Fruit fly (Drosophila melanogaster) whole organism, embryonic: ENCODE measurements around the gene Tlk.

Experiments used
- Abd-B ChIP-seq: fragments of 200-800 bp; sonication (Bioruptor generic); optimal IDR thresholded peaks from 2 replicates; lab custom pipeline; 2018; ENCODE audit warnings: missing biosample characterization, mild to moderate bottlenecking, missing genetic modification characterization, moderate library complexity
- Blimp-1 ChIP-seq: fragments of 200-800 bp; sonication (Bioruptor generic); optimal IDR thresholded peaks from 3 replicates; lab custom pipeline; 2018; ENCODE audit warnings: missing biosample characterization, missing genetic modification characterization, mild to moderate bottlenecking, moderate library complexity, missing genetic modification reagents
- CG10321 ChIP-seq: fragments of 200-800 bp; sonication (Bioruptor generic); IDR thresholded peaks from 2 replicates; pipeline ENCODE4 v1.3.6; 2022; ENCODE audit warnings: missing biosample characterization, missing genetic modification characterization
- CG10543 ChIP-seq: fragments of 200-800 bp; sonication (Bioruptor generic); optimal IDR thresholded peaks from 3 replicates; lab custom pipeline; 2017; ENCODE audit warnings: missing biosample characterization, mild to moderate bottlenecking, missing genetic modification characterization, moderate library complexity
- CG13894 ChIP-seq: fragments of 200-800 bp; sonication (Bioruptor generic); optimal IDR thresholded peaks from 3 replicates; lab custom pipeline; 2018; ENCODE audit warnings: missing biosample characterization, mild to moderate bottlenecking, missing genetic modification characterization, moderate library complexity
- CG17328 ChIP-seq: fragments of 200-800 bp; sonication (Bioruptor generic); IDR thresholded peaks from 2 replicates; pipeline ENCODE4 v1.3.6; 2022; ENCODE audit warnings: missing biosample characterization, missing genetic modification characterization
- CG3847 ChIP-seq: fragments of 200-800 bp; sonication (Bioruptor generic); IDR thresholded peaks from 2 replicates; pipeline ENCODE4 v1.3.6; 2022; ENCODE audit warnings: missing biosample characterization, missing genetic modification characterization
- CG6254 ChIP-seq: fragments of 200-800 bp; sonication (Bioruptor generic); optimal IDR thresholded peaks from 3 replicates; lab custom pipeline; 2017; ENCODE audit warnings: mild to moderate bottlenecking, missing biosample characterization, missing genetic modification reagents, missing genetic modification characterization
- CG6272 ChIP-seq: fragments of 200-800 bp; sonication (Bioruptor generic); IDR thresholded peaks from 2 replicates; pipeline ENCODE4 v1.3.6; 2022; ENCODE audit warnings: missing biosample characterization, missing genetic modification characterization
- CG9215 ChIP-seq: fragments of 200-800 bp; sonication (Bioruptor generic); IDR thresholded peaks from 2 replicates; pipeline ENCODE4 v1.3.6; 2022; ENCODE audit warnings: missing biosample characterization, missing genetic modification characterization
- Ets65A ChIP-seq: fragments of 200-800 bp; sonication (Bioruptor generic); peaks from one replicate; lab custom pipeline; 2016; ENCODE audit warnings: missing biosample characterization, missing genetic modification characterization
- HHEX ChIP-seq: fragments of 200-800 bp; sonication (Bioruptor generic); optimal IDR thresholded peaks from 3 replicates; lab custom pipeline; 2017; ENCODE audit warnings: missing biosample characterization, mild to moderate bottlenecking, missing genetic modification characterization, missing genetic modification reagents
- HmgZ ChIP-seq: fragments of 200-800 bp; sonication (Bioruptor generic); optimal IDR thresholded peaks from 2 replicates; lab custom pipeline; 2018; ENCODE audit warnings: missing biosample characterization, mild to moderate bottlenecking, missing genetic modification characterization
- Med ChIP-seq: fragments of 200-800 bp; sonication (Bioruptor generic); peaks from one replicate; lab custom pipeline; 2016; ENCODE audit warnings: missing biosample characterization, missing genetic modification characterization, mild to moderate bottlenecking, inconsistent platforms, moderate library complexity
- NFAT ChIP-seq: fragments of 200-800 bp; sonication (Bioruptor generic); IDR thresholded peaks from 2 replicates; pipeline ENCODE4 v1.3.6; 2022; ENCODE audit warnings: missing biosample characterization, missing genetic modification characterization
- Neu2 ChIP-seq: fragments of 200-800 bp; sonication (Bioruptor generic); optimal IDR thresholded peaks from 3 replicates; lab custom pipeline; 2016; ENCODE audit warnings: missing biosample characterization, missing genetic modification characterization, borderline replicate concordance
- Pdp1 ChIP-seq, 2 experiments: fragments of 200-800 bp; sonication (Bioruptor generic); optimal IDR thresholded peaks; 3 replicates each; lab custom pipeline; 2016; ENCODE audit warnings: missing biosample characterization in 2 of 2, missing genetic modification characterization in 2 of 2, mild to moderate bottlenecking in 1 of 2, moderate library complexity in 1 of 2
- Rfx ChIP-seq: fragments of 200-800 bp; sonication (Bioruptor generic); IDR thresholded peaks from 2 replicates; pipeline ENCODE4 v1.3.6; 2022; ENCODE audit warnings: missing biosample characterization, missing genetic modification characterization
- Rx ChIP-seq: fragments of 200-800 bp; sonication (Bioruptor generic); IDR thresholded peaks from 2 replicates; pipeline ENCODE4 v1.3.6; 2022; ENCODE audit warnings: missing biosample characterization, missing genetic modification characterization
- Side ChIP-seq: fragments of 200-800 bp; sonication (Bioruptor generic); optimal IDR thresholded peaks from 2 replicates; lab custom pipeline; 2016; ENCODE audit warnings: missing biosample characterization, missing genetic modification characterization
- Vsx1 ChIP-seq: fragments of 200-800 bp; sonication (Bioruptor generic); optimal IDR thresholded peaks from 2 replicates; lab custom pipeline; 2017; ENCODE audit warnings: missing biosample characterization, mild to moderate bottlenecking, missing genetic modification characterization, missing genetic modification reagents
- bowl ChIP-seq: fragments of 200-800 bp; sonication (Bioruptor generic); IDR thresholded peaks from 2 replicates; pipeline ENCODE4 v1.3.6; 2022; ENCODE audit warnings: missing biosample characterization, missing genetic modification characterization
- btn ChIP-seq: fragments of 200-800 bp; sonication (Bioruptor generic); optimal IDR thresholded peaks from 2 replicates; lab custom pipeline; 2016; ENCODE audit warnings: missing biosample characterization, missing genetic modification characterization
- crp ChIP-seq, 2 experiments: fragments of 200-800 bp; sonication (Bioruptor generic); optimal IDR thresholded peaks; 2 replicates in 1 of 2; 3 replicates in 1 of 2; lab custom pipeline; 2017; ENCODE audit warnings: missing biosample characterization in 2 of 2, missing genetic modification characterization in 2 of 2, mild to moderate bottlenecking in 1 of 2, moderate library complexity in 1 of 2
- dpn ChIP-seq, 2 experiments: fragments of 200-800 bp; sonication (Bioruptor generic); optimal IDR thresholded peaks; 3 replicates each; lab custom pipeline; 2016; ENCODE audit warnings: missing biosample characterization in 2 of 2, missing genetic modification characterization in 2 of 2
- dysf ChIP-seq: fragments of 200-800 bp; sonication (Bioruptor generic); IDR thresholded peaks from 3 replicates; pipeline ENCODE4 v1.3.6; 2022; ENCODE audit warnings: missing biosample characterization, missing genetic modification characterization
- emc ChIP-seq: fragments of 200-800 bp; sonication (Bioruptor generic); optimal IDR thresholded peaks from 2 replicates; lab custom pipeline; 2016; ENCODE audit warnings: missing biosample characterization, missing genetic modification characterization
- esg ChIP-seq: fragments of 200-800 bp; sonication (Bioruptor generic); conservative IDR thresholded peaks from 2 replicates; pipeline ENCODE4 v1.3.6; 2022; ENCODE audit warnings: missing biosample characterization, missing genetic modification characterization
- exex ChIP-seq: fragments of 200-800 bp; sonication (Bioruptor generic); optimal IDR thresholded peaks from 4 replicates; lab custom pipeline; 2018; ENCODE audit warnings: missing biosample characterization, mild to moderate bottlenecking, missing genetic modification characterization, moderate library complexity
- gem ChIP-seq: fragments of 200-800 bp; sonication (Bioruptor generic); optimal IDR thresholded peaks from 2 replicates; lab custom pipeline; 2019; ENCODE audit warnings: missing biosample characterization, mild to moderate bottlenecking, missing genetic modification characterization, moderate library complexity
- grau ChIP-seq: fragments of 200-800 bp; optimal IDR thresholded peaks from 3 replicates; lab custom pipeline; 2019; ENCODE audit warnings: missing biosample characterization, mild to moderate bottlenecking, missing genetic modification characterization, moderate library complexity
- gsb-n ChIP-seq: fragments of 200-800 bp; sonication (Bioruptor generic); optimal IDR thresholded peaks from 3 replicates; lab custom pipeline; 2018; ENCODE audit warnings: missing biosample characterization, mild to moderate bottlenecking, missing genetic modification characterization
- jing ChIP-seq: fragments of 200-800 bp; sonication (Bioruptor generic); optimal IDR thresholded peaks from 2 replicates; lab custom pipeline; 2018; ENCODE audit warnings: missing biosample characterization, mild to moderate bottlenecking, missing genetic modification characterization
- knrl ChIP-seq: fragments of 200-800 bp; sonication (Bioruptor generic); IDR thresholded peaks from 3 replicates; pipeline ENCODE4 v1.3.6; 2022; ENCODE audit warnings: missing biosample characterization, missing genetic modification characterization; ENCODE audit not compliant: partially characterized antibody
- lilli ChIP-seq: fragments of 200-800 bp; sonication (Bioruptor generic); optimal IDR thresholded peaks from 3 replicates; lab custom pipeline; 2016; ENCODE audit warnings: missing biosample characterization, missing genetic modification characterization
- lmd ChIP-seq: fragments of 200-800 bp; sonication (Bioruptor generic); IDR thresholded peaks from 2 replicates; pipeline ENCODE4 v1.3.6; 2022; ENCODE audit warnings: missing biosample characterization, missing genetic modification characterization
- nerfin-1 ChIP-seq: fragments of 200-800 bp; sonication (Bioruptor generic); optimal IDR thresholded peaks from 3 replicates; lab custom pipeline; 2019; ENCODE audit warnings: missing biosample characterization, mild to moderate bottlenecking, missing genetic modification characterization, moderate library complexity
- pan ChIP-seq, 4 experiments: fragments of >200 bp in 3 of 4; fragments of 200-800 bp in 1 of 4; sonication (Bioruptor generic) in 1 of 4; optimal IDR thresholded peaks in 3 of 4; IDR thresholded peaks in 1 of 4; 2 replicates each; pipeline versions ENCODE4 v1.3.6 to Lab custom; 2017 to 2022; ENCODE audit warnings: missing biosample characterization in 2 of 4, missing genetic modification characterization in 2 of 4, mixed read lengths in 1 of 4
- run ChIP-seq: fragments of 200-800 bp; sonication (Bioruptor generic); optimal IDR thresholded peaks from 3 replicates; lab custom pipeline; 2018; ENCODE audit warnings: missing biosample characterization, mild to moderate bottlenecking, missing genetic modification characterization
- sc ChIP-seq, 3 experiments: fragments of >200 bp in 2 of 3; fragments of 200-800 bp in 1 of 3; sonication (Bioruptor generic) in 1 of 3; optimal IDR thresholded peaks; 2 replicates in 2 of 3; 3 replicates in 1 of 3; lab custom pipeline; 2017; ENCODE audit warnings: mild to moderate bottlenecking in 1 of 3, missing biosample characterization in 1 of 3, missing genetic modification characterization in 1 of 3, missing genetic modification reagents in 1 of 3
- sd ChIP-seq: fragments of 200-800 bp; sonication (Bioruptor generic); optimal IDR thresholded peaks from 3 replicates; lab custom pipeline; 2018; ENCODE audit warnings: missing biosample characterization, mild to moderate bottlenecking, missing genetic modification characterization, moderate library complexity
- shn ChIP-seq: fragments of 200-800 bp; sonication (Bioruptor generic); optimal IDR thresholded peaks from 3 replicates; lab custom pipeline; 2016; ENCODE audit warnings: missing biosample characterization, missing genetic modification characterization
- so ChIP-seq: fragments of 200-800 bp; sonication (Bioruptor generic); IDR thresholded peaks from 3 replicates; pipeline ENCODE4 v1.3.6; 2022; ENCODE audit warnings: missing biosample characterization, missing genetic modification characterization
- tgo ChIP-seq: fragments of 200-800 bp; sonication (Bioruptor generic); IDR thresholded peaks from 3 replicates; pipeline ENCODE4 v1.3.6; 2022; ENCODE audit warnings: missing biosample characterization, missing genetic modification characterization
- toy ChIP-seq: fragments of 200-800 bp; sonication (Bioruptor generic); IDR thresholded peaks from 2 replicates; pipeline ENCODE4 v1.3.6; 2022; ENCODE audit warnings: missing biosample characterization, missing genetic modification characterization
- trem ChIP-seq: fragments of 200-800 bp; optimal IDR thresholded peaks from 3 replicates; lab custom pipeline; 2019; ENCODE audit warnings: missing biosample characterization, mild to moderate bottlenecking, missing genetic modification characterization, moderate library complexity
- trh ChIP-seq: fragments of 200-800 bp; sonication (Bioruptor generic); optimal IDR thresholded peaks from 2 replicates; lab custom pipeline; 2016; ENCODE audit warnings: missing biosample characterization, missing genetic modification characterization
- yki ChIP-seq: fragments of >200 bp; optimal IDR thresholded peaks from 3 replicates; lab custom pipeline; 2018
- zf30C ChIP-seq: fragments of 200-800 bp; sonication (Bioruptor generic); optimal IDR thresholded peaks from 3 replicates; lab custom pipeline; 2018; ENCODE audit warnings: missing biosample characterization, mild to moderate bottlenecking, missing genetic modification characterization

Tlk gene

dm6 chrX:3677847-3678411 lies 41.9 kb upstream of the Tlk start (continued):
- TF ChIP-seq so (GFP tag; lab: Robert Waterston, UW) (peak; percentile 74; the same call in 2 of the 3 replicates), Pdp1 (GFP tag; optimal IDR thresholded peaks at IDR 0.05; lab: Kevin White, UChicago) (peak in 1 of 2 experiments; percentile 79), shn (no peak), Neu2 (GFP tag; lab: Kevin White, UChicago) (no peak), Rfx (peak; percentile 57; the same call in 1 of the 2 replicates), esg (GFP tag; lab: Robert Waterston, UW) (peak; percentile 75), pan (optimal IDR thresholded peaks at IDR 0.05; lab: Kevin White, UChicago) (no peak), pan (GFP tag; optimal IDR thresholded peaks at IDR 0.05 in 1 of 2, IDR thresholded peaks at IDR 0.05 in 1 of 2) (peak in 1 of 2 experiments; percentile 66), CG9215 (GFP tag; lab: Robert Waterston, UW) (peak; percentile 58), btn (GFP tag; lab: Kevin White, UChicago) (peak; percentile 7), CG17328 (GFP tag; lab: Robert Waterston, UW) (peak; percentile 54), HHEX (peak; percentile 84), CG3847 (GFP tag; lab: Robert Waterston, UW) (peak; percentile 52), CG6254 (GFP tag; lab: Kevin White, UChicago) (peak; percentile 78), crp (GFP tag; optimal IDR thresholded peaks at IDR 0.05; lab: Kevin White, UChicago) (peak in 1 of 2 experiments; percentile 31), Ets65A (GFP tag; lab: Kevin White, UChicago) (peak; percentile 94), jing (GFP tag; lab: Kevin White, UChicago) (peak; percentile 59), tgo (GFP tag; lab: Robert Waterston, UW) (peak; percentile 79), run (tag; lab: Kevin White, UChicago) (peak; percentile 68), gsb-n (tag; lab: Kevin White, UChicago) (peak; percentile 88), yki (lab: Kevin White, UChicago) (peak; percentile 76), CG10321 (GFP tag; lab: Robert Waterston, UW) (no peak), Vsx1 (GFP tag; lab: Kevin White, UChicago) (peak; percentile 60), Med (GFP tag; lab: Kevin White, UChicago) (peak; percentile 54), grau (tag; lab: Kevin White, UChicago) (peak; percentile 89), Abd-B (GFP tag; lab: Kevin White, UChicago) (peak; percentile 84), gem (tag; lab: Kevin White, UChicago) (peak; percentile 94), CG13894 (peak; percentile 56), trh (peak; percentile 3), Rx (GFP tag; lab: Robert Waterston, UW) (no peak; the same call in 1 of the 2 replicates), lmd (GFP tag; lab: Robert Waterston, UW) (peak; percentile 78), CG10543 (GFP tag; lab: Kevin White, UChicago) (peak; percentile 78), sd (tag; lab: Kevin White, UChicago) (peak; percentile 58), CG6272 (no peak; the same call in 1 of the 2 replicates), dpn (GFP tag; optimal IDR thresholded peaks at IDR 0.05; lab: Kevin White, UChicago) (peak; percentile 5 to 69), bowl (GFP tag; lab: Robert Waterston, UW) (no peak), nerfin-1 (tag; lab: Kevin White, UChicago) (peak; percentile 81), trem (peak; percentile 69), Side (no peak), knrl (no peak), NFAT (GFP tag; lab: Robert Waterston, UW) (no peak), dysf (GFP tag; lab: Robert Waterston, UW) (peak; percentile 73; the same call in 2 of the 3 replicates), exex (tag; lab: Kevin White, UChicago) (peak; percentile 59), emc (GFP tag; lab: Kevin White, UChicago) (peak; percentile 6), HmgZ (no peak), Blimp-1 (GFP tag; lab: Kevin White, UChicago) (peak; percentile 86), zf30C (GFP tag; lab: Kevin White, UChicago) (no peak), toy (GFP tag; lab: Robert Waterston, UW) (no peak), sc (optimal IDR thresholded peaks at IDR 0.05; lab: Kevin White, UChicago) (no peak), sc (GFP tag; optimal IDR thresholded peaks at IDR 0.05; lab: Kevin White, UChicago) (peak; percentile 90), lilli (GFP tag; lab: Kevin White, UChicago) (peak; percentile 13)
